Worm (Caenorhabditis elegans) whole organism, L1 larva: Measurements from ENCODE around the gene rpac-40.

Experiments used
- ceh-90 ChIP-seq: sonication (generic microtip); optimal IDR thresholded peaks from 2 replicates; lab custom pipeline; 2016; ENCODE audit warnings: missing genetic modification characterization, missing compliant biosample characterization
- egl-27 ChIP-seq, 2 experiments: fragments of 150-350 bp in 1 of 2; sonication (generic microtip); optimal IDR thresholded peaks; 3 replicates each; lab custom pipeline; 2017 to 2018; ENCODE audit warnings: missing biosample characterization in 2 of 2, missing genetic modification characterization in 2 of 2, missing genetic modification reagents in 2 of 2
- hlh-4 ChIP-seq: sonication (generic microtip); optimal IDR thresholded peaks from 2 replicates; lab custom pipeline; 2016; ENCODE audit warnings: mild to moderate bottlenecking, missing genetic modification characterization, missing compliant biosample characterization
- nhr-11 ChIP-seq: fragments of 150-350 bp; optimal IDR thresholded peaks from 2 replicates; lab custom pipeline; 2014; ENCODE audit warnings: missing biosample characterization, missing genetic modification characterization
- nhr-76 ChIP-seq: sonication (generic microtip); optimal IDR thresholded peaks from 2 replicates; lab custom pipeline; 2017; ENCODE audit warnings: missing biosample characterization, missing genetic modification characterization
- skn-1 ChIP-seq: fragments of 150-350 bp; optimal IDR thresholded peaks from 2 replicates; lab custom pipeline; 2014; ENCODE audit warnings: missing biosample characterization, missing genetic modification characterization

- TF ChIP-seq hlh-4 (tag; lab: Kevin White, UChicago) (no peak), egl-27 (tag; optimal IDR thresholded peaks at IDR 0.05; lab: Kevin White, UChicago) (no peak), ceh-90 (tag; lab: Kevin White, UChicago) (no peak), nhr-11 (no peak), nhr-76 (tag; lab: Kevin White, UChicago) (no peak), skn-1 (tag; lab: Kevin White, UChicago) (no peak)
Measured at ce11 chrV:4192688-4193471, 6.4 kb upstream of the rpac-40 start.
